Worm (Caenorhabditis elegans) whole organism, L3 larva: ENCODE measurements around the gene F37C12.14.

ENCODE experiments used
- R02D3.7 ChIP-seq: fragments of 150-350 bp; optimal IDR thresholded peaks from 2 replicates; lab custom pipeline; 2014; ENCODE audit warnings: missing biosample characterization, missing genetic modification characterization
- ZK546.5 ChIP-seq: sonication (generic microtip); optimal IDR thresholded peaks from 2 replicates; lab custom pipeline; 2017; ENCODE audit warnings: missing biosample characterization, missing genetic modification characterization
- aly-2 ChIP-seq: fragments of 150-350 bp; optimal IDR thresholded peaks from 2 replicates; lab custom pipeline; 2014; ENCODE audit warnings: missing biosample characterization, missing genetic modification characterization
- ama-1 ChIP-seq: fragments of 150-350 bp; optimal IDR thresholded peaks from 2 replicates; lab custom pipeline; 2018
- ceh-16 ChIP-seq: sonication (generic microtip); optimal IDR thresholded peaks from 2 replicates; lab custom pipeline; 2017; ENCODE audit warnings: missing biosample characterization, missing genetic modification characterization
- ceh-28 ChIP-seq: fragments of 150-350 bp; optimal IDR thresholded peaks from 2 replicates; lab custom pipeline; 2014; ENCODE audit warnings: missing biosample characterization, missing genetic modification reagents, missing genetic modification characterization
- ceh-82 ChIP-seq: fragments of 150-350 bp; optimal IDR thresholded peaks from 2 replicates; lab custom pipeline; 2014; ENCODE audit warnings: missing biosample characterization, missing genetic modification characterization
- ceh-9 ChIP-seq: sonication (generic microtip); optimal IDR thresholded peaks from 2 replicates; lab custom pipeline; 2018; ENCODE audit warnings: missing biosample characterization, missing genetic modification characterization
- daf-12 ChIP-seq: fragments of 150-350 bp; optimal IDR thresholded peaks from 2 replicates; lab custom pipeline; 2014; ENCODE audit warnings: missing biosample characterization, missing genetic modification reagents, missing genetic modification characterization
- egl-27 ChIP-seq: sonication (generic microtip); optimal IDR thresholded peaks from 4 replicates; lab custom pipeline; 2017; ENCODE audit warnings: missing biosample characterization, missing genetic modification reagents, missing genetic modification characterization
- egl-5 ChIP-seq: fragments of 150-350 bp; optimal IDR thresholded peaks from 2 replicates; lab custom pipeline; 2017; ENCODE audit warnings: missing biosample characterization, missing genetic modification reagents, missing genetic modification characterization, inconsistent platforms
- elt-1 ChIP-seq: fragments of 150-350 bp; optimal IDR thresholded peaks from 2 replicates; lab custom pipeline; 2014; ENCODE audit warnings: missing biosample characterization, missing genetic modification characterization
- elt-2 ChIP-seq: sonication (generic microtip); optimal IDR thresholded peaks from 2 replicates; lab custom pipeline; 2016; ENCODE audit warnings: missing genetic modification reagents, mild to moderate bottlenecking, missing genetic modification characterization, missing compliant biosample characterization
- elt-3 ChIP-seq, 3 experiments: fragments of 150-350 bp in 1 of 3; sonication (generic microtip) in 2 of 3; optimal IDR thresholded peaks; 2 replicates in 2 of 3; 4 replicates in 1 of 3; lab custom pipeline; 2014 to 2017; ENCODE audit warnings: missing biosample characterization in 3 of 3, missing genetic modification characterization in 3 of 3
- eor-1 ChIP-seq, 2 experiments: fragments of 150-350 bp; optimal IDR thresholded peaks; 2 replicates each; lab custom pipeline; 2014 to 2018; ENCODE audit warnings: missing biosample characterization in 2 of 2, missing genetic modification characterization in 2 of 2
- fkh-10 ChIP-seq: sonication (generic microtip); optimal IDR thresholded peaks from 2 replicates; lab custom pipeline; 2017; ENCODE audit warnings: missing biosample characterization, missing genetic modification reagents, missing genetic modification characterization
- fkh-2 ChIP-seq: fragments of 150-350 bp; optimal IDR thresholded peaks from 2 replicates; lab custom pipeline; 2014; ENCODE audit warnings: missing biosample characterization, missing genetic modification reagents, missing genetic modification characterization
- fos-1 ChIP-seq: fragments of 150-350 bp; optimal IDR thresholded peaks from 2 replicates; lab custom pipeline; 2014; ENCODE audit warnings: missing biosample characterization, missing genetic modification characterization
- hmg-11 ChIP-seq: sonication (generic microtip); optimal IDR thresholded peaks from 2 replicates; lab custom pipeline; 2016; ENCODE audit warnings: missing genetic modification characterization, missing compliant biosample characterization
- jun-1 ChIP-seq: fragments of 150-350 bp; optimal IDR thresholded peaks from 2 replicates; lab custom pipeline; 2014; ENCODE audit warnings: missing biosample characterization, missing genetic modification reagents, missing genetic modification characterization
- lin-39 ChIP-seq: fragments of 150-350 bp; optimal IDR thresholded peaks from 2 replicates; lab custom pipeline; 2018; ENCODE audit warnings: missing biosample characterization, missing genetic modification reagents, missing genetic modification characterization
- lsy-12 ChIP-seq: sonication (generic microtip); optimal IDR thresholded peaks from 2 replicates; lab custom pipeline; 2016; ENCODE audit warnings: mild to moderate bottlenecking, missing genetic modification characterization, missing compliant biosample characterization
- mdl-1 ChIP-seq: fragments of 150-350 bp; optimal IDR thresholded peaks from 2 replicates; lab custom pipeline; 2014; ENCODE audit warnings: missing biosample characterization, missing genetic modification characterization
- mml-1 ChIP-seq: fragments of 150-350 bp; sonication (generic microtip); optimal IDR thresholded peaks from 3 replicates; lab custom pipeline; 2014; ENCODE audit warnings: missing biosample characterization, missing genetic modification characterization
- nfya-1 ChIP-seq: sonication (generic microtip); optimal IDR thresholded peaks from 2 replicates; lab custom pipeline; 2017; ENCODE audit warnings: missing genetic modification characterization, mild to moderate bottlenecking, missing compliant biosample characterization, antibody characterized with exemption, moderate library complexity; ENCODE audit not compliant: insufficient read depth
- nhr-11 ChIP-seq: fragments of 150-350 bp; optimal IDR thresholded peaks from 2 replicates; lab custom pipeline; 2014; ENCODE audit warnings: missing biosample characterization, missing genetic modification characterization
- nhr-12 ChIP-seq: fragments of 150-350 bp; optimal IDR thresholded peaks from 2 replicates; lab custom pipeline; 2014; ENCODE audit warnings: missing biosample characterization, missing genetic modification characterization
- nhr-23 ChIP-seq: fragments of 150-350 bp; optimal IDR thresholded peaks from 2 replicates; lab custom pipeline; 2014; ENCODE audit warnings: missing biosample characterization, missing genetic modification reagents, missing genetic modification characterization
- nhr-237 ChIP-seq: fragments of 150-350 bp; optimal IDR thresholded peaks from 2 replicates; lab custom pipeline; 2014; ENCODE audit warnings: missing biosample characterization, missing genetic modification characterization
- nhr-28 ChIP-seq: fragments of 150-350 bp; optimal IDR thresholded peaks from 2 replicates; lab custom pipeline; 2014; ENCODE audit warnings: missing biosample characterization, missing genetic modification characterization
- nhr-43 ChIP-seq: sonication (generic microtip); optimal IDR thresholded peaks from 2 replicates; lab custom pipeline; 2016; ENCODE audit warnings: mild to moderate bottlenecking, missing genetic modification characterization, missing compliant biosample characterization; ENCODE audit not compliant: poor library complexity, severe bottlenecking
- nhr-67 ChIP-seq: fragments of 150-350 bp; optimal IDR thresholded peaks from 2 replicates; lab custom pipeline; 2014; ENCODE audit warnings: missing biosample characterization, missing genetic modification characterization
- nhr-76 ChIP-seq: fragments of 150-350 bp; sonication (generic microtip); optimal IDR thresholded peaks from 5 replicates; lab custom pipeline; 2014; ENCODE audit warnings: missing biosample characterization, missing genetic modification characterization
- nhr-77 ChIP-seq: fragments of 150-350 bp; optimal IDR thresholded peaks from 2 replicates; lab custom pipeline; 2014; ENCODE audit warnings: missing biosample characterization, missing genetic modification characterization
- pha-4 ChIP-seq: fragments of 150-350 bp; optimal IDR thresholded peaks from 2 replicates; lab custom pipeline; 2014; ENCODE audit warnings: missing biosample characterization, missing genetic modification reagents, missing genetic modification characterization
- pqm-1 ChIP-seq: fragments of 150-350 bp; optimal IDR thresholded peaks from 2 replicates; lab custom pipeline; 2017; ENCODE audit warnings: missing biosample characterization, missing genetic modification characterization, inconsistent platforms
- sea-2 ChIP-seq: fragments of 150-350 bp; sonication (generic microtip); optimal IDR thresholded peaks from 4 replicates; lab custom pipeline; 2014; ENCODE audit warnings: missing biosample characterization, missing genetic modification reagents, missing genetic modification characterization
- skn-1 ChIP-seq: fragments of 150-350 bp; optimal IDR thresholded peaks from 2 replicates; lab custom pipeline; 2014; ENCODE audit warnings: missing biosample characterization, missing genetic modification characterization
- snpc-4 ChIP-seq: fragments of 150-350 bp; optimal IDR thresholded peaks from 2 replicates; lab custom pipeline; 2014; ENCODE audit warnings: missing biosample characterization, missing genetic modification characterization
- tbx-2 ChIP-seq: sonication (generic microtip); optimal IDR thresholded peaks from 2 replicates; lab custom pipeline; 2016; ENCODE audit warnings: mild to moderate bottlenecking, missing genetic modification characterization, missing compliant biosample characterization
- unc-39 ChIP-seq: sonication (generic microtip); optimal IDR thresholded peaks from 4 replicates; lab custom pipeline; 2017; ENCODE audit warnings: missing biosample characterization, missing genetic modification characterization
- unc-62 ChIP-seq: fragments of 150-350 bp; sonication (generic microtip); optimal IDR thresholded peaks from 4 replicates; lab custom pipeline; 2014; ENCODE audit warnings: missing biosample characterization, missing genetic modification reagents, missing genetic modification characterization
- zag-1 ChIP-seq: fragments of 150-350 bp; optimal IDR thresholded peaks from 2 replicates; lab custom pipeline; 2014; ENCODE audit warnings: missing biosample characterization, missing genetic modification characterization
- ztf-11 ChIP-seq: fragments of 150-350 bp; optimal IDR thresholded peaks from 2 replicates; lab custom pipeline; 2014; ENCODE audit warnings: missing biosample characterization, missing genetic modification characterization
- ztf-4 ChIP-seq: fragments of 150-350 bp; optimal IDR thresholded peaks from 2 replicates; lab custom pipeline; 2014; ENCODE audit warnings: missing biosample characterization, missing genetic modification characterization

F37C12.14 gene

ce11 chrIII:7189581-7190128, 4.3 kb upstream of the F37C12.14 start, which contains the start of gene rps-21 (continued):
- peak; percentile 96 for TF ChIP-seq R02D3.7 (tag; lab: Kevin White, UChicago)
- peak; percentile 93 for TF ChIP-seq pha-4 (tag; lab: Kevin White, UChicago)
- peak; percentile 54 for TF ChIP-seq snpc-4 (tag; lab: Kevin White, UChicago)
- peak; percentile 62 for TF ChIP-seq elt-2
- TF ChIP-seq nhr-76 (tag; lab: Kevin White, UChicago), result no peak

DNA sequence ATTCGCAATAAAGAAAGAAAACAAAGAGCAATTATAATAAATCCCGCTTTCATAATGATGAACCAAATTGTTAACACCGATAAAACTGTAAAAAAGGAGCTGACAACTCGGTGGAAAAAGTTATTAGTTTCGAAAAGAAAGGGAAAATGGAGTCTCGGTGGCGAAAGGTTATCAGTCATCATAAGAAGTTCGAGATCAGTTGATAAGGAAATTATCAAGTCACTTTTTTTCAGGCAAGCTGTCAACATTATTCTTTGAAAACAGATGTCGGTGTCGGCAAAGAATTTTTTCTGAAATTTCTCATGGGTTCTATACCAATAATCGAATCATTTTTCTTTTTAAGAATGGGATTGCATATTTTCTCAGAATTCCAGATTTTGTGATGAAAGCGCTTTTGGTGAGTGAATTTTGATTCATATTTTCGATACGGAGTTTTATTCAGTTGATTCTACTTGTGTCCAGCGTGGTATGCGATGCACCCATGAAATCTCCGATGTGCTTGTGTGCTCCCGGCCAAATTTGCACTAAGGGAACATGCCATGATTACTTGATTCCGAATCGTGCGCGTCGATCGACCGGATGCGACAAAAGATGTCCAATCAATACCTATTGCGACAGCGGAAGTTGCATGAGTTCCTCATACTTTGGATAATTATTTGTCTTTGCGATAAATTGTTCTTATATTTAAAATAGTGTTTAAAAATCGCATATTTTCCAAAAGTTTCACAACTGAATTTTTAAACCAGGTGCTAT, 3.1 kb upstream of the F37C12.14 start, which contains the start of the genes F37C12.21 and F37C12.10:
Gene F37C12.21, plus strand, starts transcription at position 58 of the 753 bp plus-strand sequence.
Gene F37C12.10, minus strand, starts transcription at position 85 of the 753 bp plus-strand sequence.
- TF ChIP-seq ZK546.5 (tag; lab: Kevin White, UChicago) (no peak), ceh-9 (no peak), egl-5 (tag; lab: Kevin White, UChicago) (no peak), ama-1 (lab: Kevin White, UChicago) (no peak), nhr-77 (no peak), pqm-1 (peak; percentile 33), eor-1 (tag; optimal IDR thresholded peaks at IDR 0.05; lab: Kevin White, UChicago) (no peak), elt-2 (peak; percentile 77), nhr-76 (tag; lab: Kevin White, UChicago) (no peak), fkh-10 (GFP tag; lab: Kevin White, UChicago) (no peak), jun-1 (tag; lab: Kevin White, UChicago) (no peak), ceh-16 (no peak), ztf-4 (tag; lab: Kevin White, UChicago) (no peak), ztf-11 (tag; lab: Kevin White, UChicago) (no peak), pha-4 (tag; lab: Kevin White, UChicago) (peak; percentile 4)
- TF ChIP-seq, all 47 proteins: peak for 3

- no peak for TF ChIP-seq ZK546.5 (tag; lab: Kevin White, UChicago)
- no peak for TF ChIP-seq ceh-9
- TF ChIP-seq mml-1 (tag; lab: Kevin White, UChicago), result no peak
- peak; percentile 69 for TF ChIP-seq nfya-1 (tag; lab: Kevin White, UChicago)
- peak; percentile 18 for TF ChIP-seq ceh-28
- TF ChIP-seq snpc-4 (tag; lab: Kevin White, UChicago), result peak; percentile 39
- no peak for TF ChIP-seq nhr-12 (tag; lab: Kevin White, UChicago)
- TF ChIP-seq ztf-11 (tag; lab: Kevin White, UChicago), result no peak
- peak; percentile 24 for TF ChIP-seq elt-2
- no peak for TF ChIP-seq ceh-16
- TF ChIP-seq nhr-67 (tag; lab: Kevin White, UChicago), result no peak
- no peak for TF ChIP-seq fkh-10 (GFP tag; lab: Kevin White, UChicago)
- TF ChIP-seq jun-1 (tag; lab: Kevin White, UChicago), result no peak
- no peak for TF ChIP-seq fkh-2
- TF ChIP-seq mdl-1, result no peak
- no peak for TF ChIP-seq lin-39
- no peak for TF ChIP-seq daf-12 (tag; lab: Kevin White, UChicago)
- peak; percentile 37 for TF ChIP-seq hmg-11 (tag; lab: Kevin White, UChicago)
- no peak for TF ChIP-seq unc-39
- TF ChIP-seq lsy-12 (tag; lab: Kevin White, UChicago), result no peak
- TF ChIP-seq nhr-23 (tag; lab: Kevin White, UChicago), result peak; percentile 70
- no peak for TF ChIP-seq unc-62
- no peak for TF ChIP-seq nhr-77
- peak; percentile 95 for TF ChIP-seq pha-4 (tag; lab: Kevin White, UChicago)
- no peak for TF ChIP-seq elt-1
- no peak for TF ChIP-seq aly-2 (tag; lab: Kevin White, UChicago)
- no peak for TF ChIP-seq elt-3 (tag; optimal IDR thresholded peaks at IDR 0.05; lab: Kevin White, UChicago)
- no peak for TF ChIP-seq ceh-82 (tag; lab: Kevin White, UChicago)
- TF ChIP-seq R02D3.7 (tag; lab: Kevin White, UChicago), result no peak
- TF ChIP-seq fos-1 (tag; lab: Kevin White, UChicago), result no peak
- TF ChIP-seq eor-1 (tag; optimal IDR thresholded peaks at IDR 0.05; lab: Kevin White, UChicago), result no peak
- TF ChIP-seq nhr-237, result no peak
- TF ChIP-seq egl-5 (tag; lab: Kevin White, UChicago), result no peak
- TF ChIP-seq sea-2, result no peak
- TF ChIP-seq ztf-4 (tag; lab: Kevin White, UChicago), result no peak
- TF ChIP-seq egl-27 (tag; lab: Kevin White, UChicago), result peak; percentile 1
- TF ChIP-seq nhr-76 (tag; lab: Kevin White, UChicago), result no peak
- TF ChIP-seq tbx-2 (tag; lab: Kevin White, UChicago), result no peak
- TF ChIP-seq nhr-28, result no peak
- no peak for TF ChIP-seq skn-1
- TF ChIP-seq nhr-43 (tag; lab: Kevin White, UChicago), result peak; percentile 60
- no peak for TF ChIP-seq zag-1 (tag; lab: Kevin White, UChicago)
- no peak for TF ChIP-seq ama-1 (lab: Kevin White, UChicago)
- peak; percentile 29 for TF ChIP-seq nhr-11
Measured at ce11 chrIII:7184022-7184421, 1.4 kb downstream of the F37C12.14 start, which contains the start of gene yju-2. Gene yju-2 (plus strand): TSS chrIII:7184336.
